Worm (Caenorhabditis elegans) whole organism, L3 larva: Measurements from ENCODE around the gene Y57G7A.3.

ENCODE experiments used
- ceh-82 ChIP-seq: fragments of 150-350 bp; optimal IDR thresholded peaks from 2 replicates; lab custom pipeline; 2014; ENCODE audit warnings: missing biosample characterization, missing genetic modification characterization
- elt-2 ChIP-seq: sonication (generic microtip); optimal IDR thresholded peaks from 2 replicates; lab custom pipeline; 2016; ENCODE audit warnings: missing genetic modification reagents, mild to moderate bottlenecking, missing genetic modification characterization, missing compliant biosample characterization
- mdl-1 ChIP-seq: fragments of 150-350 bp; optimal IDR thresholded peaks from 2 replicates; lab custom pipeline; 2014; ENCODE audit warnings: missing biosample characterization, missing genetic modification characterization
- nfya-1 ChIP-seq: sonication (generic microtip); optimal IDR thresholded peaks from 2 replicates; lab custom pipeline; 2017; ENCODE audit warnings: missing genetic modification characterization, mild to moderate bottlenecking, missing compliant biosample characterization, antibody characterized with exemption, moderate library complexity; ENCODE audit not compliant: insufficient read depth
- nhr-25 ChIP-seq: sonication (generic microtip); optimal IDR thresholded peaks from 2 replicates; lab custom pipeline; 2017; ENCODE audit warnings: missing biosample characterization, missing genetic modification characterization
- nhr-77 ChIP-seq: fragments of 150-350 bp; optimal IDR thresholded peaks from 2 replicates; lab custom pipeline; 2014; ENCODE audit warnings: missing biosample characterization, missing genetic modification characterization
- snpc-4 ChIP-seq: fragments of 150-350 bp; optimal IDR thresholded peaks from 2 replicates; lab custom pipeline; 2014; ENCODE audit warnings: missing biosample characterization, missing genetic modification characterization
- zag-1 ChIP-seq: fragments of 150-350 bp; optimal IDR thresholded peaks from 2 replicates; lab custom pipeline; 2014; ENCODE audit warnings: missing biosample characterization, missing genetic modification characterization

- TF ChIP-seq zag-1 (tag; lab: Kevin White, UChicago), result no peak
- peak; percentile 11 for TF ChIP-seq elt-2 (tag; lab: Kevin White, UChicago)
- peak; percentile 16 for TF ChIP-seq mdl-1
- peak; percentile 78 for TF ChIP-seq nfya-1 (tag; lab: Kevin White, UChicago)
- no peak for TF ChIP-seq nhr-77 (tag; lab: Kevin White, UChicago)
- TF ChIP-seq ceh-82 (tag; lab: Kevin White, UChicago), result peak; percentile 15
- peak; percentile 43 for TF ChIP-seq nhr-25 (tag; lab: Kevin White, UChicago)
- TF ChIP-seq snpc-4 (tag; lab: Kevin White, UChicago), result no peak
These were observed 47.7 kb upstream of the Y57G7A.3 start for ce11 chrII:1237845-1238244.
